Fruit fly (Drosophila melanogaster) whole organism, wandering third instar larva: Measurements from ENCODE around the gene CG42637.

Source experiments
- Dif ChIP-seq: fragments of 200-275, 200-300 bp; sonication (Bioruptor generic); optimal IDR thresholded peaks from 2 replicates; lab custom pipeline; 2018; ENCODE audit warnings: missing biosample characterization, missing genetic modification characterization; ENCODE audit not compliant: partially characterized antibody
- Mio ChIP-seq: sonication (Bioruptor generic); optimal IDR thresholded peaks from 2 replicates; lab custom pipeline; 2016; ENCODE audit warnings: missing biosample characterization, missing genetic modification characterization
- N ChIP-seq: fragments of >200 bp; optimal IDR thresholded peaks from 2 replicates; lab custom pipeline; 2018; ENCODE audit warnings: missing biosample characterization, missing external identifiers, missing genetic modification characterization
- OdsH ChIP-seq: fragments of 200-800 bp; sonication (Bioruptor generic); optimal IDR thresholded peaks from 2 replicates; lab custom pipeline; 2016; ENCODE audit warnings: missing biosample characterization, mild to moderate bottlenecking, missing genetic modification characterization
- Vsx2 ChIP-seq: fragments of 200-300, 225-300 bp; sonication (Bioruptor generic); optimal IDR thresholded peaks from 2 replicates; lab custom pipeline; 2018; ENCODE audit warnings: missing biosample characterization, missing genetic modification characterization; ENCODE audit not compliant: partially characterized antibody
- foxo ChIP-seq, 2 experiments: fragments of 200-800 bp; sonication (Bioruptor generic); optimal IDR thresholded peaks; 2 replicates in 1 of 2; 3 replicates in 1 of 2; lab custom pipeline; 2016 to 2017; ENCODE audit warnings: missing biosample characterization in 2 of 2, missing genetic modification characterization in 2 of 2
- fru ChIP-seq: fragments of 200-800 bp; sonication (Bioruptor generic); optimal IDR thresholded peaks from 3 replicates; lab custom pipeline; 2016; ENCODE audit warnings: missing biosample characterization, mild to moderate bottlenecking, missing genetic modification characterization
- rgr ChIP-seq: fragments of 200-800 bp; sonication (Bioruptor generic); optimal IDR thresholded peaks from 3 replicates; lab custom pipeline; 2016; ENCODE audit warnings: missing biosample characterization, mild to moderate bottlenecking, missing genetic modification characterization
- sage ChIP-seq: fragments of 200-800 bp; sonication (Bioruptor generic); optimal IDR thresholded peaks from 2 replicates; lab custom pipeline; 2016; ENCODE audit warnings: missing biosample characterization, mild to moderate bottlenecking, missing genetic modification characterization

DNA sequence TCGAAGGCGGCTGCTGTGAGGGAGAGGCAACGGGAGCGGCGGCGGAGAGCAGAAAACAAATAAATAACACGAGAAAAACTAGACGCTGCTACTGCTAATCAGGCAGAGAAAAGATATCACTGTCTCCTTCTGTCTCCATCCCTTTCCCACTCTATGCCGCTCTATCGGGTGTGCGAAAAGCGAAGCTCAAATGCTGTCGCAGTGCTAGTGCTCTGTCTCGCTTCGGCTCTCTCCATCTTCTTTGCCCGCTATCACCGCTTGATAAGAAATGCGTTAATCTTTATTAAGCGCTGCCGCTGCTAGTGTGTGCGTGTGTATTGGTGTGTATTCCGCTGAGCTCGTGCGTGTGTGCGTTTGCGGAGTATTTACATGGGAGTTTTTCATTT lies 1.7 kb downstream of the CG42637 start:
- TF ChIP-seq Vsx2 (GFP tag; lab: Kevin White, UChicago) (no peak), Dif (peak; percentile 1), foxo (GFP tag; optimal IDR thresholded peaks at IDR 0.05; lab: Kevin White, UChicago) (no peak), Mio (GFP tag; lab: Kevin White, UChicago) (no peak), rgr (no peak), sage (no peak), fru (GFP tag; lab: Kevin White, UChicago) (no peak), N (peak; percentile 15), OdsH (GFP tag; lab: Kevin White, UChicago) (no peak)
